Worm (Caenorhabditis elegans) whole organism, mixed stage, embryonic: ENCODE data around the gene tmem-131.
A peak's percentile ranks its signal among the peaks of the same experiment; 100 is the strongest.

ENCODE experiments used
- M03D4.4 ChIP-seq: sonication (generic microtip); optimal IDR thresholded peaks from 2 replicates; lab custom pipeline; 2017; ENCODE audit warnings: mild to moderate bottlenecking, missing genetic modification characterization, missing compliant biosample characterization
- bed-3 ChIP-seq: fragments of 200-800 bp; sonication (Bioruptor generic); optimal IDR thresholded peaks from 3 replicates; lab custom pipeline; 2018; ENCODE audit warnings: mild to moderate bottlenecking, missing genetic modification characterization, moderate library complexity, missing compliant biosample characterization
- blmp-1 ChIP-seq: fragments of 150-350 bp; optimal IDR thresholded peaks from 2 replicates; lab custom pipeline; 2014; ENCODE audit warnings: missing biosample characterization, missing genetic modification characterization
- ceh-39 ChIP-seq: fragments of 150-350 bp; optimal IDR thresholded peaks from 2 replicates; lab custom pipeline; 2014; ENCODE audit warnings: missing biosample characterization, missing genetic modification characterization
- ceh-43 ChIP-seq: fragments of 200-800 bp; sonication (Bioruptor generic); optimal IDR thresholded peaks from 2 replicates; lab custom pipeline; 2018; ENCODE audit warnings: mild to moderate bottlenecking, missing genetic modification characterization, moderate library complexity, missing compliant biosample characterization
- ceh-83 ChIP-seq: fragments of 200-800 bp; sonication (Bioruptor generic); optimal IDR thresholded peaks from 2 replicates; lab custom pipeline; 2018; ENCODE audit warnings: mild to moderate bottlenecking, missing genetic modification characterization, missing compliant biosample characterization
- ces-1 ChIP-seq: fragments of 150-350 bp; optimal IDR thresholded peaks from 2 replicates; lab custom pipeline; 2014; ENCODE audit warnings: missing biosample characterization, missing genetic modification reagents, missing genetic modification characterization
- cnd-1 ChIP-seq: fragments of 200-800 bp; sonication (Bioruptor generic); optimal IDR thresholded peaks from 2 replicates; lab custom pipeline; 2018; ENCODE audit warnings: mild to moderate bottlenecking, missing genetic modification characterization, missing compliant biosample characterization
- drap-1 ChIP-seq: fragments of 200-800 bp; sonication (Bioruptor generic); optimal IDR thresholded peaks from 3 replicates; lab custom pipeline; 2018; ENCODE audit warnings: mild to moderate bottlenecking, missing genetic modification characterization, missing compliant biosample characterization
- elt-1 ChIP-seq: sonication (generic microtip); optimal IDR thresholded peaks from 2 replicates; lab custom pipeline; 2017; ENCODE audit warnings: missing genetic modification characterization, mild to moderate bottlenecking, missing compliant biosample characterization, antibody characterized with exemption, moderate library complexity, borderline replicate concordance; ENCODE audit not compliant: insufficient read depth
- elt-3 ChIP-seq: fragments of 150-350 bp; optimal IDR thresholded peaks from 2 replicates; lab custom pipeline; 2014; ENCODE audit warnings: missing biosample characterization, missing genetic modification characterization
- flh-1 ChIP-seq: fragments of 200-800 bp; sonication (Bioruptor generic); optimal IDR thresholded peaks from 2 replicates; lab custom pipeline; 2018; ENCODE audit warnings: mild to moderate bottlenecking, missing genetic modification characterization, moderate library complexity, missing compliant biosample characterization
- ham-2 ChIP-seq: fragments of 200-800 bp; sonication (Bioruptor generic); optimal IDR thresholded peaks from 2 replicates; lab custom pipeline; 2018; ENCODE audit warnings: mild to moderate bottlenecking, missing genetic modification characterization, missing compliant biosample characterization
- hlh-1 ChIP-seq: fragments of 150-350 bp; optimal IDR thresholded peaks from 2 replicates; lab custom pipeline; 2014; ENCODE audit warnings: missing biosample characterization, missing genetic modification reagents, missing genetic modification characterization
- lin-13 ChIP-seq: fragments of 150-350 bp; optimal IDR thresholded peaks from 2 replicates; lab custom pipeline; 2014; ENCODE audit warnings: missing biosample characterization, missing genetic modification characterization
- lin-32 ChIP-seq: fragments of 200-800 bp; sonication (Bioruptor generic); optimal IDR thresholded peaks from 2 replicates; lab custom pipeline; 2018; ENCODE audit warnings: mild to moderate bottlenecking, missing genetic modification characterization, missing compliant biosample characterization
- lsy-2 ChIP-seq: fragments of 150-350 bp; optimal IDR thresholded peaks from 2 replicates; lab custom pipeline; 2014; ENCODE audit warnings: missing biosample characterization, missing genetic modification characterization
- mab-5 ChIP-seq: fragments of 150-350 bp; optimal IDR thresholded peaks from 2 replicates; lab custom pipeline; 2014; ENCODE audit warnings: missing biosample characterization, missing genetic modification characterization
- mep-1 ChIP-seq: fragments of 150-350 bp; optimal IDR thresholded peaks from 2 replicates; lab custom pipeline; 2017; ENCODE audit warnings: missing biosample characterization, missing genetic modification reagents, missing genetic modification characterization, inconsistent platforms
- mls-2 ChIP-seq: sonication (generic microtip); optimal IDR thresholded peaks from 2 replicates; lab custom pipeline; 2016; ENCODE audit warnings: mild to moderate bottlenecking, missing genetic modification characterization, moderate library complexity, missing compliant biosample characterization
- nhr-12 ChIP-seq: fragments of 150-350 bp; optimal IDR thresholded peaks from 2 replicates; lab custom pipeline; 2014; ENCODE audit warnings: missing biosample characterization, missing genetic modification characterization
- nhr-2 ChIP-seq: fragments of 150-350 bp; optimal IDR thresholded peaks from 2 replicates; lab custom pipeline; 2014; ENCODE audit warnings: missing biosample characterization, missing genetic modification characterization
- nhr-237 ChIP-seq: fragments of 150-350 bp; optimal IDR thresholded peaks from 2 replicates; lab custom pipeline; 2014; ENCODE audit warnings: missing biosample characterization, missing genetic modification characterization
- nhr-28 ChIP-seq: fragments of 150-350 bp; optimal IDR thresholded peaks from 2 replicates; lab custom pipeline; 2014; ENCODE audit warnings: missing biosample characterization, missing genetic modification characterization
- nhr-76 ChIP-seq: sonication (generic microtip); optimal IDR thresholded peaks from 2 replicates; lab custom pipeline; 2017; ENCODE audit warnings: missing biosample characterization, missing genetic modification characterization
- pha-4 ChIP-seq: fragments of 150-350 bp; optimal IDR thresholded peaks from 2 replicates; lab custom pipeline; 2018; ENCODE audit warnings: missing biosample characterization, missing genetic modification reagents, missing genetic modification characterization
- sem-2 ChIP-seq: fragments of 200-800 bp; sonication (Bioruptor generic); optimal IDR thresholded peaks from 2 replicates; lab custom pipeline; 2018; ENCODE audit warnings: mild to moderate bottlenecking, missing genetic modification characterization, missing compliant biosample characterization
- snpc-4 ChIP-seq: fragments of 150-350 bp; optimal IDR thresholded peaks from 2 replicates; lab custom pipeline; 2014; ENCODE audit warnings: missing biosample characterization, missing genetic modification characterization
- sptf-1 ChIP-seq: sonication (generic microtip); optimal IDR thresholded peaks from 2 replicates; lab custom pipeline; 2017; ENCODE audit warnings: mild to moderate bottlenecking, missing genetic modification characterization, moderate library complexity, missing compliant biosample characterization
- tbx-8 ChIP-seq: fragments of 200-800 bp; sonication (Bioruptor generic); optimal IDR thresholded peaks from 2 replicates; lab custom pipeline; 2018; ENCODE audit warnings: mild to moderate bottlenecking, missing genetic modification characterization, moderate library complexity, missing compliant biosample characterization
- unc-120 ChIP-seq: sonication (generic microtip); optimal IDR thresholded peaks from 2 replicates; lab custom pipeline; 2017; ENCODE audit warnings: missing genetic modification characterization, missing compliant biosample characterization; ENCODE audit not compliant: poor library complexity, severe bottlenecking
- unc-39 ChIP-seq: fragments of 150-350 bp; optimal IDR thresholded peaks from 2 replicates; lab custom pipeline; 2014; ENCODE audit warnings: missing biosample characterization, missing genetic modification characterization
- unc-62 ChIP-seq: fragments of 150-350 bp; optimal IDR thresholded peaks from 2 replicates; lab custom pipeline; 2014; ENCODE audit warnings: missing biosample characterization, missing genetic modification reagents, missing genetic modification characterization
- zip-8 ChIP-seq: fragments of 150-350 bp; optimal IDR thresholded peaks from 2 replicates; lab custom pipeline; 2014; ENCODE audit warnings: missing biosample characterization, missing genetic modification characterization
- ztf-11 ChIP-seq: fragments of 150-350 bp; optimal IDR thresholded peaks from 2 replicates; lab custom pipeline; 2014; ENCODE audit warnings: missing biosample characterization, missing genetic modification characterization

Gene tmem-131

ce11 chrIII:4968146-4968545 is 29.8 kb downstream of the tmem-131 start:
- TF ChIP-seq lin-13 (tag; lab: Kevin White, UChicago) (no peak), ces-1 (GFP tag; lab: Kevin White, UChicago) (peak; percentile 37), nhr-76 (no peak), mab-5 (no peak), cnd-1 (tag; lab: Kevin White, UChicago) (no peak)

- TF ChIP-seq mls-2 (tag; lab: Kevin White, UChicago): no peak
- peak; percentile 95 for TF ChIP-seq ces-1 (GFP tag; lab: Kevin White, UChicago)
Measured at ce11 chrIII:4967236-4967635, 30.7 kb downstream of the tmem-131 start.

- TF ChIP-seq nhr-12 (tag; lab: Kevin White, UChicago) (no peak), elt-3 (tag; lab: Kevin White, UChicago) (no peak), pha-4 (tag; lab: Kevin White, UChicago) (no peak), unc-62 (GFP tag; lab: Kevin White, UChicago) (no peak), ceh-43 (GFP tag; lab: Kevin White, UChicago) (no peak), ces-1 (GFP tag; lab: Kevin White, UChicago) (no peak)
Measured at ce11 chrIII:4965271-4965670, 32.7 kb downstream of the tmem-131 start, which contains the start of gene nca-2. Gene nca-2, plus strand, starts transcription at chrIII:4965571.

DNA sequence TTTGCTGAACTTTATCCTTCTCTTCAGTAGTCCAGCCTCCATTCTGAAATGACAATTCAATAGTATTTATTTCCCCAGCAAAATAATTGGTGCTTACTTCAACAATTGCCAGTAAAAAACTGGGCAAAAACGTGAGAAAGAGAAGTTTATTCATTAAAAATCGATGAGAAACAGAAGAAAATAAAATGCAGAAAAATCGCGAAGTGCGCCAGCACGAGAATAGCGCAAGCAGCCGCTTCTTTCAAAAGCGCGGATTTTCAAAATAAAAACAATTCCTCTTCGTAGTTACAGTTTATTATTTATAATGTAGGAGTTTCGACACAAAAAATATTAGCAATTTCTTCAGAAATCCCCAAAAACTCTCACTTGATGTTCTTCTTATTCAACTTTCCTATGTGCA is 35.1 kb downstream of the tmem-131 start, which contains the start of gene C27F2.9:
C27F2.9 (minus strand) TSS at position 159 of the 400 bp plus-strand sequence.
- TF ChIP-seq M03D4.4 (tag; lab: Kevin White, UChicago) (peak; percentile 52), lin-32 (GFP tag; lab: Kevin White, UChicago) (no peak), drap-1 (peak; percentile 25), elt-1 (tag; lab: Kevin White, UChicago) (no peak), cnd-1 (tag; lab: Kevin White, UChicago) (peak; percentile 12), unc-39 (no peak), ceh-43 (GFP tag; lab: Kevin White, UChicago) (peak; percentile 22), sptf-1 (tag; lab: Kevin White, UChicago) (peak; percentile 76), nhr-237 (tag; lab: Kevin White, UChicago) (peak; percentile 73), blmp-1 (no peak), mls-2 (tag; lab: Kevin White, UChicago) (peak; percentile 24), lsy-2 (peak; percentile 80), mab-5 (no peak), tbx-8 (no peak), nhr-76 (no peak), ham-2 (no peak), hlh-1 (tag; lab: Kevin White, UChicago) (peak; percentile 3), ces-1 (GFP tag; lab: Kevin White, UChicago) (peak; percentile 73), pha-4 (tag; lab: Kevin White, UChicago) (no peak), nhr-28 (tag; lab: Kevin White, UChicago) (no peak), ceh-83 (peak; percentile 63), elt-3 (tag; lab: Kevin White, UChicago) (no peak), zip-8 (tag; lab: Kevin White, UChicago) (no peak), ztf-11 (tag; lab: Kevin White, UChicago) (no peak), unc-62 (GFP tag; lab: Kevin White, UChicago) (no peak), nhr-12 (tag; lab: Kevin White, UChicago) (no peak), unc-120 (tag; lab: Kevin White, UChicago) (peak; percentile 1), mep-1 (tag; lab: Kevin White, UChicago) (peak; percentile 88), flh-1 (no peak), nhr-2 (peak; percentile 16), snpc-4 (no peak), bed-3 (GFP tag; lab: Kevin White, UChicago) (no peak), ceh-39 (tag; lab: Kevin White, UChicago) (peak; percentile 62), sem-2 (GFP tag; lab: Kevin White, UChicago) (no peak), lin-13 (tag; lab: Kevin White, UChicago) (peak; percentile 71)
